Worm (Caenorhabditis elegans): ENCODE results near the gene Y41C4A.21.

The Y41C4A.21 gene

DNA sequence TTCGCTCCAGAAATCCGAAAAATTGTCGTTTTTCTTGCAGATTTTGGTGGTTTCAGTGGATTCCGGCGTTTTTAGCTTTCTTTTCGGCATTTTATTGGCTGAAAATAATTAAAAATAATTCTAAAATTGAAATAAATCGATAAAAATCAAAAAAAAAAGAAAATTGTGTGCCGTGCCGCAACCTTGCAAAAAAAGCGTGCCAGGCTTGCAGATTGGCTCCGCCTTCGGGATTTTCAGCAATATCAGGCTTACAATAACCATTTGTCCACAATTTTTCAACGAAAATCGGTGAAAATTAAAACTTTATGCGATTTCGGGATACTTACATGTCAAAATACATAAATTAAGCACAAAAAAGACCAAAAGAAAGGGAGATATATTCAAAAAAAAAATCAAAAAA is 13.6 kb upstream of the Y41C4A.21 start, which contains the start of gene Y41C4A.9:
Gene Y41C4A.9, minus strand, starts transcription at position 98 of the 400 bp plus-strand sequence.
- TF ChIP-seq dpl-1 (GFP tag; optimal IDR thresholded peaks at IDR 0.05) (peak in 1 of 3 experiments; percentile 22), efl-1 (optimal IDR thresholded peaks at IDR 0.05) (peak; percentile 29 to 58), efl-1 (GFP tag; optimal IDR thresholded peaks at IDR 0.05 in 1 of 2) (peak; percentile 10 to 87), nhr-76 (tag; optimal IDR thresholded peaks at IDR 0.05) (no peak), ces-1 (GFP tag; optimal IDR thresholded peaks at IDR 0.05) (no peak), nhr-85 (tag) (peak; percentile 73), aha-1 (tag; optimal IDR thresholded peaks at IDR 0.05) (no peak)

DNA sequence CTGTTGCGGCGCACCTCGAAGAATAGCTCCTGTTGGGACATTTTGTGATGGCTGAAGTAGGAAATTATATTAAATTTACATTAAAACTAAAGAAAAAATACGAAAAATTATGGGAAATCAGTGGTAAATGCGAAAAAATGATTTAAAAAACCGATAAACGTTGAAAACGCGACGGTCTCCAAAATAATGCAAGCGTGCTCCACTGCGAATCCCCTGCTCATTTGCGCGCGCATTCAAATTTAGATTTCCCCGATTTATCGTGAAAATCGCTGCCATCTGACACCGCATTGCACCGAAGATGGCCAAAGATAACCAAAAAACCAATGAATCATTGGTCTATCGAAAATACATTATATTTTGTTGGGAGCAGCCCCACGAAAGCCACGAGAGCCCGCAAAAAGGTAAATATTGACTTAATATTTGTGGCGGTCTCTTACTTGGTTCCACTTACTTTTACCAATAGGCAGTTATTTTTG is 12.7 kb upstream of the Y41C4A.21 start, which contains the start of the genes elb-1 and Y41C4A.11:
Gene elb-1, minus strand, starts transcription at position 51 of the 476 bp plus-strand sequence.
Gene Y41C4A.11, plus strand, starts transcription at position 461 of the 476 bp plus-strand sequence.
- TF ChIP-seq mep-1 (tag; optimal IDR thresholded peaks at IDR 0.05): peak; percentile 62
- peak; percentile 87 for TF ChIP-seq nhr-47 (tag; optimal IDR thresholded peaks at IDR 0.05)
- TF ChIP-seq swsn-7 (tag; optimal IDR thresholded peaks at IDR 0.05): peak; percentile 73
- TF ChIP-seq hlh-4 (tag; optimal IDR thresholded peaks at IDR 0.05): no peak
- no peak for TF ChIP-seq nhr-12 (tag; optimal IDR thresholded peaks at IDR 0.05)
- peak; percentile 56 for TF ChIP-seq fos-1 (tag; optimal IDR thresholded peaks at IDR 0.05)
- TF ChIP-seq unc-62 (GFP tag; optimal IDR thresholded peaks at IDR 0.05): no peak
- TF ChIP-seq mab-9 (GFP tag; IDR thresholded peaks at IDR 0.05): 0 out of 2 replicates have a peak, but pooled peaks have one; percentile 47
- no peak for TF ChIP-seq fkh-4 (tag; optimal IDR thresholded peaks at IDR 0.05; ENCODE audit: borderline replicate concordance)
- no peak for TF ChIP-seq alr-1 (tag; optimal IDR thresholded peaks at IDR 0.05; ENCODE audit: borderline replicate concordance)
- TF ChIP-seq ceh-8 (GFP tag; optimal IDR thresholded peaks at IDR 0.05): peak; percentile 29
- no peak for TF ChIP-seq Y116A8C.19 (tag; optimal IDR thresholded peaks at IDR 0.05; ENCODE audit: borderline replicate concordance)
- peak; percentile 67 for TF ChIP-seq grh-1 (GFP tag; IDR thresholded peaks at IDR 0.05)
- peak; percentile 60 for TF ChIP-seq unc-86 (tag; optimal IDR thresholded peaks at IDR 0.05)
- no peak for TF ChIP-seq zip-4 (GFP tag; optimal IDR thresholded peaks at IDR 0.05)
- TF ChIP-seq ceh-63 (GFP tag; optimal IDR thresholded peaks at IDR 0.05): no peak
- peak; percentile 1 for TF ChIP-seq lin-39 (tag; optimal IDR thresholded peaks at IDR 0.05)
- no peak for TF ChIP-seq lir-3 (tag; optimal IDR thresholded peaks at IDR 0.05; ENCODE audit: poor library complexity)
- TF ChIP-seq unc-130 (tag; optimal IDR thresholded peaks at IDR 0.05): peak; percentile 53
- TF ChIP-seq lin-14 (GFP tag; optimal IDR thresholded peaks at IDR 0.05): no peak
- peak; percentile 3 for TF ChIP-seq C04F5.9 (tag; optimal IDR thresholded peaks at IDR 0.05)
- TF ChIP-seq pqm-1 (tag; optimal IDR thresholded peaks at IDR 0.05): no peak
- peak; percentile 76 for TF ChIP-seq nhr-19 (GFP tag; conservative IDR thresholded peaks at IDR 0.05)
- TF ChIP-seq xbp-1 (tag; optimal IDR thresholded peaks at IDR 0.05): peak; percentile 76
- no peak for TF ChIP-seq pag-3 (tag; optimal IDR thresholded peaks at IDR 0.05; ENCODE audit: borderline replicate concordance, insufficient read depth)
- TF ChIP-seq elt-3 (tag; optimal IDR thresholded peaks at IDR 0.05): peak in 2 of 6 experiments; percentile 8 to 30
- no peak for TF ChIP-seq sptf-1 (tag; optimal IDR thresholded peaks at IDR 0.05)
- TF ChIP-seq ztf-4 (tag; optimal IDR thresholded peaks at IDR 0.05): no peak
- TF ChIP-seq nhr-237 (tag; optimal IDR thresholded peaks at IDR 0.05): peak; percentile 17
- no peak for TF ChIP-seq sox-4 (tag; optimal IDR thresholded peaks at IDR 0.05)
- no peak for TF ChIP-seq unc-98 (GFP tag; IDR thresholded peaks at IDR 0.05)
- no peak for TF ChIP-seq aha-1 (tag; optimal IDR thresholded peaks at IDR 0.05)
- TF ChIP-seq mdl-1 (tag; optimal IDR thresholded peaks at IDR 0.05): peak in 1 of 2 experiments; percentile 58
- TF ChIP-seq pax-3 (tag; optimal IDR thresholded peaks at IDR 0.05): peak; percentile 68
- TF ChIP-seq egl-27 (tag; optimal IDR thresholded peaks at IDR 0.05): no peak
- TF ChIP-seq irx-1 (tag; optimal IDR thresholded peaks at IDR 0.05): peak; percentile 76
- no peak for TF ChIP-seq mef-2 (tag; optimal IDR thresholded peaks at IDR 0.05)
- TF ChIP-seq nhr-76 (tag; optimal IDR thresholded peaks at IDR 0.05): no peak
- peak; percentile 77 for TF ChIP-seq snu-23 (GFP tag; optimal IDR thresholded peaks at IDR 0.05)
- TF ChIP-seq jun-1 (tag; optimal IDR thresholded peaks at IDR 0.05): peak; percentile 74
- TF ChIP-seq fkh-8 (tag; optimal IDR thresholded peaks at IDR 0.05): peak; percentile 63
- peak; percentile 83 for TF ChIP-seq nhr-85 (tag)
- no peak for TF ChIP-seq efl-3 (GFP tag; optimal IDR thresholded peaks at IDR 0.05)
- peak; percentile 49 for TF ChIP-seq lin-13 (GFP tag; optimal IDR thresholded peaks at IDR 0.05)
- TF ChIP-seq lin-15B (tag; optimal IDR thresholded peaks at IDR 0.05): peak; percentile 65
- TF ChIP-seq isw-1 (GFP tag; IDR thresholded peaks at IDR 0.05): peak; percentile 67

All from whole organism, L1 larva.